Worm (Caenorhabditis elegans): ENCODE data around the gene C35C5.8.

- no peak for TF ChIP-seq him-1 (tag; optimal IDR thresholded peaks at IDR 0.05)
- TF ChIP-seq dao-5 (tag; optimal IDR thresholded peaks at IDR 0.05), result no peak
Measured at ce11 chrX:11517433-11517832, 16.0 kb upstream of the C35C5.8 start.
